Worm (Caenorhabditis elegans): ENCODE results near the gene lron-5.

- no peak for TF ChIP-seq med-1 (GFP tag; optimal IDR thresholded peaks at IDR 0.05; ENCODE audit: insufficient read depth)
- TF ChIP-seq T22C8.4 (GFP tag; IDR thresholded peaks at IDR 0.05): no peak
- TF ChIP-seq flt-1 (GFP tag; IDR thresholded peaks at IDR 0.05): no peak
- TF ChIP-seq klf-2 (GFP tag; conservative IDR thresholded peaks at IDR 0.05): no peak
- TF ChIP-seq ref-1 (GFP tag; conservative IDR thresholded peaks at IDR 0.05): no peak
Measured at ce11 chrIII:4665272-4665671, 42.4 kb downstream of the lron-5 start, which contains the start of gene T23F11.4.
